Fruit fly (Drosophila melanogaster): ENCODE results near the gene Ptth.

Gene Ptth

DNA sequence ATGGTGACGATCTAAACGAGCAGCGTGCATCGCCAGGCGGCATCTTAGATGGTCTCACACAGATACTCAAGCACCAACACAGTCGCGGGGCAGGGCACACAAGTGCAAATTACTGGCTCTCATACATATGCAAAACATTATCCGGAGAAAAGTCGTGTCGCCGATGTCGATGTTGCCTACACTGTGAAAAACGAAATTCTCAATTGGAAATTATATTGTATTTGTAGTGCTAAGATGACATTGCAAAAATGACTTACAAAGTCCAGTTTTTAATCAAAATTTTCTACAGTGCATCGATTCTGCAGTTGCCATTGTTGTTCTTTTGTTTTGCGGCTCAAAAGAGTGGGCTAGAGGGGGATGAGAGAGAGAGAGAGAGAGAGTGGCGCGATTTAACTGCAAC lies 43.0 kb upstream of the Ptth start:
- TF ChIP-seq rgr (GFP tag; optimal IDR thresholded peaks at IDR 0.05) (no peak), psq (GFP tag; optimal IDR thresholded peaks at IDR 0.05) (no peak), Dif (GFP tag; optimal IDR thresholded peaks at IDR 0.05; ENCODE audit: partially characterized antibody) (no peak), OdsH (GFP tag; optimal IDR thresholded peaks at IDR 0.05) (peak; percentile 4)

DNA sequence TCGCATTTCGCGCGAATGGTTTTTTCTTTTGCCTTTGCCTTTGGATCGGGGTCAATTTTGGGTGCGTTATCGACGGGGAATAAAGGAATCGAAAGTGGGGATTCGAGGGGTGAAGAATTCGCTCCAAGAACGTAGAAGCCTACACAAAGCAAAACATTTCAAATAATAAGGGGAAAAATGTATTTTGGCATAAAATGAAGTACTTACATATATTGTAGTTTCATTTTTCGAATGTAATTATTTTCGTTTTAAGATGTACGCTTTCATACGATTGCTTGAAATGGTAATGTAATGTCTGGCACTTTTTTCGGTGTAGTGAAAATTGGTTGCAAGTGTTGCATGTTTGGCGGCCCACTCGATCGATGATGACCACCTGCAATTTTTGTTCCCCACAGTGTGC lies 38.3 kb upstream of the Ptth start:
- peak; percentile 36 for TF ChIP-seq rgr (GFP tag; optimal IDR thresholded peaks at IDR 0.05)
- no peak for TF ChIP-seq dsf (GFP tag; optimal IDR thresholded peaks at IDR 0.05; ENCODE audit: borderline replicate concordance)
- TF ChIP-seq Abd-B (GFP tag; optimal IDR thresholded peaks at IDR 0.05): no peak
- no peak for TF ChIP-seq usp (GFP tag; optimal IDR thresholded peaks at IDR 0.05)
- TF ChIP-seq woc (GFP tag; optimal IDR thresholded peaks at IDR 0.05): peak; percentile 41
- no peak for TF ChIP-seq GATAd (GFP tag; optimal IDR thresholded peaks at IDR 0.05)
- peak in 1 of 2 experiments; percentile 39 for TF ChIP-seq foxo (GFP tag; optimal IDR thresholded peaks at IDR 0.05)
- no peak for TF ChIP-seq CG9705 (GFP tag; optimal IDR thresholded peaks at IDR 0.05)
- no peak for TF ChIP-seq jim (GFP tag; optimal IDR thresholded peaks at IDR 0.05)
- TF ChIP-seq ey (GFP tag; optimal IDR thresholded peaks at IDR 0.05): peak; percentile 16
- no peak for TF ChIP-seq br (GFP tag; optimal IDR thresholded peaks at IDR 0.05)
- no peak for TF ChIP-seq Jra (GFP tag; optimal IDR thresholded peaks at IDR 0.05)
- no peak for TF ChIP-seq HLH106 (tag; optimal IDR thresholded peaks at IDR 0.05)
- TF ChIP-seq Hr78 (GFP tag; optimal IDR thresholded peaks at IDR 0.05): no peak
- no peak for TF ChIP-seq Sp1 (GFP tag; optimal IDR thresholded peaks at IDR 0.05)
- TF ChIP-seq Mio (GFP tag; optimal IDR thresholded peaks at IDR 0.05): no peak
- no peak for TF ChIP-seq Vsx2 (GFP tag; optimal IDR thresholded peaks at IDR 0.05; ENCODE audit: partially characterized antibody)
- no peak for TF ChIP-seq brk (GFP tag; optimal IDR thresholded peaks at IDR 0.05)
- no peak for TF ChIP-seq CrebA (GFP tag; optimal IDR thresholded peaks at IDR 0.05; ENCODE audit: borderline replicate concordance)
- peak; percentile 31 for TF ChIP-seq fru (GFP tag; optimal IDR thresholded peaks at IDR 0.05)
- no peak for TF ChIP-seq Rel (GFP tag; optimal IDR thresholded peaks at IDR 0.05)
- no peak for TF ChIP-seq Rel (tag; optimal IDR thresholded peaks at IDR 0.05)
- TF ChIP-seq psq (GFP tag; optimal IDR thresholded peaks at IDR 0.05): peak; percentile 23
- no peak for TF ChIP-seq Dfd (GFP tag; optimal IDR thresholded peaks at IDR 0.05)
- peak; percentile 41 for TF ChIP-seq h (GFP tag; optimal IDR thresholded peaks at IDR 0.05)
- TF ChIP-seq Myc (optimal IDR thresholded peaks at IDR 0.05): no peak
- no peak for TF ChIP-seq Hnf4 (GFP tag; optimal IDR thresholded peaks at IDR 0.05)

DNA sequence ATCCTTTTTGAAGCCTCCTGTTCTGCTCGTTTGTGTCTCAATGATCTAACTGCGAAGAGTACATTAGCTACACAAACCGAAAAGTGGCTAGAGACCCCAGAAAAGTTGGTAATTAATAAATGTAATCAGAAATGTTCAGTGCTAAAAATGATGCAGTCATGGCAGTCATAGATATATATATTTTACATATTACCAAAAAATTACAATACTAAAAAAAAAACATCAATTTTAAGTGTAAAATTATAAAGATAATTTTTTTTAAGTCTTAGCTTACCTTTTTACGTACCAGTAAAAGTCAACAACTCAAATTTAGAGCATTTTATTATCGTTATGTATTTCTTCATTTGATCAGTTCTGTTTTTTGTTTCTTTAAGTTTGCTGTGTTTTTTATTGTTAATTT lies 36.1 kb upstream of the Ptth start:
- TF ChIP-seq HLH106 (tag; optimal IDR thresholded peaks at IDR 0.05) (peak; percentile 4), Vsx2 (GFP tag; optimal IDR thresholded peaks at IDR 0.05; ENCODE audit: partially characterized antibody) (no peak), Sp1 (GFP tag; optimal IDR thresholded peaks at IDR 0.05) (peak; percentile 7), woc (GFP tag; optimal IDR thresholded peaks at IDR 0.05) (no peak), sv (GFP tag; optimal IDR thresholded peaks at IDR 0.05) (no peak), sage (GFP tag; optimal IDR thresholded peaks at IDR 0.05) (no peak), Hnf4 (GFP tag; optimal IDR thresholded peaks at IDR 0.05) (no peak), br (GFP tag; optimal IDR thresholded peaks at IDR 0.05) (no peak), h (GFP tag; optimal IDR thresholded peaks at IDR 0.05) (no peak), pan (optimal IDR thresholded peaks at IDR 0.05) (no peak), Rel (GFP tag; optimal IDR thresholded peaks at IDR 0.05) (no peak), Rel (tag; optimal IDR thresholded peaks at IDR 0.05) (no peak), Hr78 (GFP tag; optimal IDR thresholded peaks at IDR 0.05) (no peak), Mio (GFP tag; optimal IDR thresholded peaks at IDR 0.05) (no peak)

dm6 chr2L:609497-609896 lies 32.8 kb upstream of the Ptth start:
- TF ChIP-seq foxo (GFP tag; optimal IDR thresholded peaks at IDR 0.05) (peak in 1 of 2 experiments; percentile 19), Dif (GFP tag; optimal IDR thresholded peaks at IDR 0.05; ENCODE audit: partially characterized antibody) (no peak), h (GFP tag; optimal IDR thresholded peaks at IDR 0.05) (peak; percentile 12)

dm6 chr2L:608143-608542 lies 31.4 kb upstream of the Ptth start:
- TF ChIP-seq ey (GFP tag; optimal IDR thresholded peaks at IDR 0.05) (no peak), Vsx2 (GFP tag; optimal IDR thresholded peaks at IDR 0.05; ENCODE audit: partially characterized antibody) (no peak), tai (GFP tag; optimal IDR thresholded peaks at IDR 0.05) (no peak), HLH106 (tag; optimal IDR thresholded peaks at IDR 0.05) (no peak), jim (GFP tag; optimal IDR thresholded peaks at IDR 0.05) (no peak), Dif (GFP tag; optimal IDR thresholded peaks at IDR 0.05; ENCODE audit: partially characterized antibody) (no peak), dsf (GFP tag; optimal IDR thresholded peaks at IDR 0.05; ENCODE audit: borderline replicate concordance) (no peak), Abd-B (GFP tag; optimal IDR thresholded peaks at IDR 0.05) (no peak), rgr (GFP tag; optimal IDR thresholded peaks at IDR 0.05) (no peak), woc (GFP tag; optimal IDR thresholded peaks at IDR 0.05) (no peak), CrebA (GFP tag; optimal IDR thresholded peaks at IDR 0.05; ENCODE audit: borderline replicate concordance) (no peak), Mio (GFP tag; optimal IDR thresholded peaks at IDR 0.05) (no peak), Myc (optimal IDR thresholded peaks at IDR 0.05) (no peak), Sp1 (GFP tag; optimal IDR thresholded peaks at IDR 0.05) (no peak), pan (optimal IDR thresholded peaks at IDR 0.05) (no peak)
